Worm (Caenorhabditis elegans): Measurements from ENCODE around the gene cup-15.

DNA sequence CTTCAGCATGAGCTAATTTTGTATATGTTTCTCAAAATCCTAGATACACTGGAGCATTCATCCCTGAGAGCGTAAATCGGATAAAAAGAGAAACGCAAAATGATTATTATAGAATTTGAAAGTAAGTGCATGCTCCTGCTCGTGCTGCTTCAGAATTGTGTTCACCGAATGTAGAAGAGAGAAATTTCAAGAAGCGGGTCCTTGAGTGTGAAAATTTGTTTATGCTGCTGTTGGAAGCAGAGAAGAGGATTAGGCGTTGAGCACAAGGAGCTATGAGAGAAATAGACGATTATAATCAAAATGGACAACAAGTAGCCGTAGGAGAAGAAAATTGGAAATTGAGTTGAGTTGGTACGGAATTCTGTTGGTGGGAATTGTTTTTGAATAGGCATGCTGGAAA, 41.1 kb upstream of the cup-15 start:
- TF ChIP-seq nhr-12 (tag; optimal IDR thresholded peaks at IDR 0.05) (no peak), elt-1 (tag; optimal IDR thresholded peaks at IDR 0.05; ENCODE audit: borderline replicate concordance, insufficient read depth) (no peak), elt-3 (tag; optimal IDR thresholded peaks at IDR 0.05) (no peak)
